Fruit fly (Drosophila melanogaster): Measurements from ENCODE around the gene CG46468.

Gene CG46468

dm6 chr2L:9509653-9510052 is 55.6 kb downstream of the CG46468 start (continued):
- TF ChIP-seq CG3281 (GFP tag; optimal IDR thresholded peaks at IDR 0.05) (peak; percentile 53), CG13123 (GFP tag; optimal IDR thresholded peaks at IDR 0.05) (no peak), CG4404 (GFP tag; IDR thresholded peaks at IDR 0.05) (no peak), Doc3 (GFP tag; IDR thresholded peaks at IDR 0.05; ENCODE audit: partially characterized antibody) (no peak), fd3F (GFP tag; optimal IDR thresholded peaks at IDR 0.05) (peak; percentile 50), HHEX (GFP tag; optimal IDR thresholded peaks at IDR 0.05) (peak; percentile 53), CG12391 (tag; optimal IDR thresholded peaks at IDR 0.05) (no peak), CG2120 (GFP tag; optimal IDR thresholded peaks at IDR 0.05) (peak; percentile 47), B-H1 (GFP tag; IDR thresholded peaks at IDR 0.05) (no peak), Lim3 (GFP tag; IDR thresholded peaks at IDR 0.05) (no peak), zen2 (GFP tag; IDR thresholded peaks at IDR 0.05; ENCODE audit: partially characterized antibody) (no peak), gcm2 (GFP tag; optimal IDR thresholded peaks at IDR 0.05) (no peak), bigmax (GFP tag; optimal IDR thresholded peaks at IDR 0.05) (no peak), cas (GFP tag; IDR thresholded peaks at IDR 0.05) (no peak), CG1233 (GFP tag; optimal IDR thresholded peaks at IDR 0.05) (peak; percentile 7), GATAe (GFP tag; conservative IDR thresholded peaks at IDR 0.05) (no peak), H15 (GFP tag; IDR thresholded peaks at IDR 0.05) (no peak), CG9817 (tag; optimal IDR thresholded peaks at IDR 0.05) (no peak), E2f2 (GFP tag; IDR thresholded peaks at IDR 0.05) (peak; percentile 35), so (GFP tag; IDR thresholded peaks at IDR 0.05) (0 out of 3 replicates have a peak, but pooled peaks have one; percentile 57), az2 (GFP tag; optimal IDR thresholded peaks at IDR 0.05) (no peak), lbe (GFP tag; optimal IDR thresholded peaks at IDR 0.05) (no peak), CG6689 (GFP tag; IDR thresholded peaks at IDR 0.05) (no peak), amos (GFP tag; IDR thresholded peaks at IDR 0.05; ENCODE audit: partially characterized antibody) (no peak), Aef1 (GFP tag; IDR thresholded peaks at IDR 0.05) (no peak), CG9727 (GFP tag; optimal IDR thresholded peaks at IDR 0.05) (peak; percentile 24), CG12744 (GFP tag; optimal IDR thresholded peaks at IDR 0.05) (no peak), dmrt99B (tag; optimal IDR thresholded peaks at IDR 0.05) (no peak), caup (GFP tag; optimal IDR thresholded peaks at IDR 0.05; ENCODE audit: severe bottlenecking) (peak; percentile 60), scrt (GFP tag; optimal IDR thresholded peaks at IDR 0.05) (peak; percentile 35), shn (GFP tag; optimal IDR thresholded peaks at IDR 0.05) (no peak), CG11456 (GFP tag; IDR thresholded peaks at IDR 0.05) (no peak), CG33213 (GFP tag; optimal IDR thresholded peaks at IDR 0.05) (no peak), Fer1 (GFP tag; optimal IDR thresholded peaks at IDR 0.05) (peak; percentile 72), h (optimal IDR thresholded peaks at IDR 0.05) (no peak), cg (GFP tag; optimal IDR thresholded peaks at IDR 0.05) (no peak), pnt (GFP tag; optimal IDR thresholded peaks at IDR 0.05) (no peak), CrebB (tag; optimal IDR thresholded peaks at IDR 0.05) (no peak), Nf-YA (GFP tag; IDR thresholded peaks at IDR 0.05) (no peak), Dll (GFP tag; IDR thresholded peaks at IDR 0.05; ENCODE audit: partially characterized antibody) (no peak), CG17328 (GFP tag; IDR thresholded peaks at IDR 0.05) (no peak), CG9437 (GFP tag; optimal IDR thresholded peaks at IDR 0.05) (no peak), peb (GFP tag; IDR thresholded peaks at IDR 0.05) (no peak), pfk (GFP tag; optimal IDR thresholded peaks at IDR 0.05) (no peak), Gug (GFP tag; IDR thresholded peaks at IDR 0.05) (no peak), pros (GFP tag; optimal IDR thresholded peaks at IDR 0.05) (no peak), CG1603 (tag; optimal IDR thresholded peaks at IDR 0.05) (peak; percentile 18), Mad (GFP tag; optimal IDR thresholded peaks at IDR 0.05) (no peak), dm (GFP tag; optimal IDR thresholded peaks at IDR 0.05) (no peak), CG8359 (GFP tag; optimal IDR thresholded peaks at IDR 0.05; ENCODE audit: borderline replicate concordance) (no peak), Blimp-1 (GFP tag; optimal IDR thresholded peaks at IDR 0.05) (no peak), MESR4 (GFP tag; optimal IDR thresholded peaks at IDR 0.05) (no peak)
